Fruit fly (Drosophila melanogaster) whole organism, adult: Measurements from ENCODE around the gene CG13078.

Experiments
- CG11617 ChIP-seq: fragments of 200-800 bp; sonication (Bioruptor generic); optimal IDR thresholded peaks from 2 replicates; lab custom pipeline; 2017; ENCODE audit warnings: mild to moderate bottlenecking, missing biosample characterization, missing genetic modification reagents, missing genetic modification characterization
- CG12768 ChIP-seq: fragments of 200-800 bp; sonication (Bioruptor generic); optimal IDR thresholded peaks from 2 replicates; lab custom pipeline; 2017; ENCODE audit warnings: missing biosample characterization, missing genetic modification characterization, mild to moderate bottlenecking, moderate library complexity, missing genetic modification reagents
- CG14711 ChIP-seq: fragments of 200-800 bp; sonication (Bioruptor generic); optimal IDR thresholded peaks from 2 replicates; lab custom pipeline; 2018; ENCODE audit warnings: missing biosample characterization, mild to moderate bottlenecking, missing genetic modification characterization, moderate library complexity
- CG1620 ChIP-seq: fragments of 200-800 bp; sonication (Bioruptor generic); optimal IDR thresholded peaks from 2 replicates; lab custom pipeline; 2016; ENCODE audit warnings: missing biosample characterization, missing genetic modification characterization
- CG33017 ChIP-seq: fragments of 200-800 bp; sonication (Bioruptor generic); optimal IDR thresholded peaks from 2 replicates; lab custom pipeline; 2018; ENCODE audit warnings: missing biosample characterization, mild to moderate bottlenecking, missing genetic modification characterization, moderate library complexity
- CG5204 ChIP-seq: fragments of 200-800 bp; sonication (Bioruptor generic); optimal IDR thresholded peaks from 2 replicates; lab custom pipeline; 2016; ENCODE audit warnings: missing biosample characterization, missing genetic modification characterization
- CG7045 ChIP-seq: fragments of 200-800 bp; sonication (Bioruptor generic); optimal IDR thresholded peaks from 2 replicates; lab custom pipeline; 2017; ENCODE audit warnings: missing biosample characterization, mild to moderate bottlenecking, missing genetic modification characterization
- CG7101 ChIP-seq: fragments of 200-800 bp; sonication (Bioruptor generic); optimal IDR thresholded peaks from 2 replicates; lab custom pipeline; 2018; ENCODE audit warnings: missing biosample characterization, mild to moderate bottlenecking, missing genetic modification characterization, moderate library complexity
- Clk ChIP-seq: fragments of 200-800 bp; sonication (Bioruptor generic); optimal IDR thresholded peaks from 2 replicates; lab custom pipeline; 2017; ENCODE audit warnings: missing biosample characterization, missing genetic modification characterization
- Crg-1 ChIP-seq: fragments of 200-800 bp; sonication (Bioruptor generic); optimal IDR thresholded peaks from 2 replicates; lab custom pipeline; 2016; ENCODE audit warnings: missing biosample characterization, missing genetic modification characterization
- Hr96 ChIP-seq: fragments of 200-800 bp; sonication (Bioruptor generic); optimal IDR thresholded peaks from 2 replicates; lab custom pipeline; 2016; ENCODE audit warnings: missing biosample characterization, missing genetic modification characterization
- Mnt ChIP-seq: fragments of 200-800 bp; sonication (Bioruptor generic); optimal IDR thresholded peaks from 2 replicates; lab custom pipeline; 2016; ENCODE audit warnings: missing biosample characterization, mild to moderate bottlenecking, missing genetic modification characterization
- bab1 ChIP-seq: fragments of 200-800 bp; sonication (Bioruptor generic); optimal IDR thresholded peaks from 3 replicates; lab custom pipeline; 2019; ENCODE audit warnings: missing biosample characterization, mild to moderate bottlenecking, missing genetic modification characterization, moderate library complexity
- cic ChIP-seq: fragments of 200-800 bp; sonication (Bioruptor generic); optimal IDR thresholded peaks from 2 replicates; lab custom pipeline; 2017; ENCODE audit warnings: missing biosample characterization, mild to moderate bottlenecking, missing genetic modification characterization, moderate library complexity
- cnc ChIP-seq, 2 experiments: fragments of >200 bp; optimal IDR thresholded peaks; 2 replicates each; lab custom pipeline; 2017
- kay ChIP-seq: fragments of 200-800 bp; sonication (Bioruptor generic); peaks from one replicate; lab custom pipeline; 2016; ENCODE audit warnings: missing biosample characterization, missing genetic modification characterization, borderline replicate concordance
- ovo ChIP-seq: fragments of 200-800 bp; sonication (Bioruptor generic); optimal IDR thresholded peaks from 2 replicates; lab custom pipeline; 2016; ENCODE audit warnings: missing biosample characterization, missing genetic modification characterization
- pad ChIP-seq: fragments of 200-800 bp; sonication (Bioruptor generic); optimal IDR thresholded peaks from 3 replicates; lab custom pipeline; 2017; ENCODE audit warnings: missing biosample characterization, missing genetic modification characterization, mild to moderate bottlenecking, moderate library complexity, missing genetic modification reagents
- tj ChIP-seq: fragments of 200-800 bp; sonication (Bioruptor generic); optimal IDR thresholded peaks from 3 replicates; lab custom pipeline; 2017; ENCODE audit warnings: missing biosample characterization, mild to moderate bottlenecking, missing genetic modification characterization, moderate library complexity
- toe ChIP-seq: fragments of 200-800 bp; sonication (Bioruptor generic); optimal IDR thresholded peaks from 2 replicates; lab custom pipeline; 2016; ENCODE audit warnings: missing biosample characterization, missing genetic modification characterization

Gene CG13078

DNA sequence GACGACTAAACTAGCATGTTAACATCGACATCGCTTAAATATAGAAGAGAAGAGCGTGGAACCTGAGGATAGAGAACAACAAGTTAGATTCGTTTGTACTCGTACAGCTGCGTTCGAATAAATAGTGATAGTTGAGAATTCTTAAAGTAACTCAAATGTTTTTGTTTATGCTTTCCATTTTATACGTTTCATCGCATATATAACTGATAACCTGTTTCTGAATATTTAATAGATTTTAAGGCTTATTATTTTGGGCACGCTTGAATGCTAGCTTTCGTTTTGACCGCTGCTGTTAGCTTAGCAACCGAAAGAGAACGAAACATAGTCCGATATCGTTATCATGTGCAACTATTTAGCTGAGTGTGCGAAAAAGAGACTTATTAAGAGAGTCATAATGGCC is 35.4 kb upstream of the CG13078 start:
- peak; percentile 98 for TF ChIP-seq CG5204 (GFP tag; lab: Kevin White, UChicago)
- peak; percentile 99 for TF ChIP-seq kay (GFP tag; lab: Kevin White, UChicago)
- TF ChIP-seq ovo (GFP tag; lab: Kevin White, UChicago), result peak; percentile 60
- peak; percentile 98 for TF ChIP-seq Hr96 (GFP tag; lab: Kevin White, UChicago)
- peak; percentile 92 for TF ChIP-seq Mnt (GFP tag; lab: Kevin White, UChicago)
- TF ChIP-seq CG33017 (tag; lab: Kevin White, UChicago), result peak; percentile 100
- peak; percentile 98 for TF ChIP-seq CG14711
- TF ChIP-seq CG12768 (GFP tag; lab: Kevin White, UChicago), result peak; percentile 99
- peak; percentile 99 for TF ChIP-seq bab1 (GFP tag; lab: Kevin White, UChicago)
- peak; percentile 95 for TF ChIP-seq Crg-1 (GFP tag; lab: Kevin White, UChicago)
- peak; percentile 96 for TF ChIP-seq toe (GFP tag; lab: Kevin White, UChicago)
- TF ChIP-seq cnc (optimal IDR thresholded peaks at IDR 0.05; lab: Kevin White, UChicago), result no peak
- TF ChIP-seq CG7101, result peak; percentile 99
- TF ChIP-seq cic (GFP tag; lab: Kevin White, UChicago), result peak; percentile 97
- peak; percentile 96 for TF ChIP-seq CG1620 (GFP tag; lab: Kevin White, UChicago)
- peak; percentile 99 for TF ChIP-seq CG7045
- peak; percentile 97 for TF ChIP-seq Clk (GFP tag; lab: Kevin White, UChicago)
- TF ChIP-seq CG11617 (GFP tag; lab: Kevin White, UChicago), result peak; percentile 99
- peak; percentile 95 for TF ChIP-seq pad (GFP tag; lab: Kevin White, UChicago)
- TF ChIP-seq tj (GFP tag; lab: Kevin White, UChicago), result peak; percentile 86

DNA sequence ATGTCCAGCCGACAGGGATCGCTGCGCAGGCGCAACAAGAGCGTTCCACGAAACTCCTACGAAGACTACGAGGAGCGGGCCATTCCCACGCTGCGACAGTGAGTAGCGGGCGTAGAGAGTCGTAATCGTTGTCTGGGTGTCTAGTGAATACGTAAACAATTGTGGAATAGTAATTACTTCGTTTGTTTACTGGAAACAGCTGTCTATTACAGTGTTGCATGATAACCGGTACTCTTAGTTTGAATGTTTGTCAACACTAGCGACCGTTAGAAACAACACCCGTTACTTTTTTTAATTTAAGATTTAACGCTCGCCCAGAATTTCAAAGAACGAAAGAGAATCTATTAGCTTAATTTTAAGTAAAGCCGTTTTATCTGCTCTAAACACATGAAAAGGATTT is 33.6 kb upstream of the CG13078 start, which contains the start of gene CG10165:
CG10165 (minus strand) TSS at position 214 of the 400 bp plus-strand sequence.
- TF ChIP-seq tj (GFP tag; lab: Kevin White, UChicago) (no peak), Crg-1 (GFP tag; lab: Kevin White, UChicago) (peak; percentile 44), CG14711 (peak; percentile 16), CG1620 (GFP tag; lab: Kevin White, UChicago) (peak; percentile 6), CG7101 (peak; percentile 26), ovo (GFP tag; lab: Kevin White, UChicago) (peak; percentile 93), cic (GFP tag; lab: Kevin White, UChicago) (peak; percentile 25), CG5204 (GFP tag; lab: Kevin White, UChicago) (no peak), Mnt (GFP tag; lab: Kevin White, UChicago) (peak; percentile 29), CG33017 (tag; lab: Kevin White, UChicago) (no peak), Hr96 (GFP tag; lab: Kevin White, UChicago) (no peak), kay (GFP tag; lab: Kevin White, UChicago) (no peak), cnc (optimal IDR thresholded peaks at IDR 0.05; lab: Kevin White, UChicago) (no peak), toe (GFP tag; lab: Kevin White, UChicago) (no peak), bab1 (GFP tag; lab: Kevin White, UChicago) (peak; percentile 2), CG7045 (no peak), CG11617 (GFP tag; lab: Kevin White, UChicago) (no peak), Clk (GFP tag; lab: Kevin White, UChicago) (no peak), pad (GFP tag; lab: Kevin White, UChicago) (peak; percentile 10), CG12768 (GFP tag; lab: Kevin White, UChicago) (no peak)

DNA sequence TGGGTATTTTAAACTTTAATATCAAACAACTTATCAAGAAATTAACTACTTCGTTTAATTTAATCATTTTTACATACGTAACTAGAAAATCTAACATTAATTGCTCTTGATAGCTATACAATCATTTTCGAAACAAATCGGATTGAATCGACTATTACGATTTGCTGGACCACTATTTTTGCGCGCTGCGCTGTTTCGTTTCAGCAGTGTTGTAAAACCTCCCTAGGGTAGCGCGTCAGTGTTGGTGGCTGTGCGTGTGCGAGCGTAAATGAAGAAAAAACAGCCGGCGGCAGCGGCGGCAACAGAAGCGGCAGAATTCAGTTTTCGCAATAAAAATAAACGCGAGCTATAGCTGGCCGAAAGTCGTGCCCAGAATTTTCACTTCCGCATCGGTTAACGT is 30.5 kb upstream of the CG13078 start, which contains the start of gene CG33116:
CG33116 (plus strand) TSS at position 233 of the 400 bp plus-strand sequence.
- TF ChIP-seq CG7101 (peak; percentile 88), Crg-1 (GFP tag; lab: Kevin White, UChicago) (peak; percentile 89), CG33017 (tag; lab: Kevin White, UChicago) (peak; percentile 88), Clk (GFP tag; lab: Kevin White, UChicago) (peak; percentile 35), ovo (GFP tag; lab: Kevin White, UChicago) (peak; percentile 72), toe (GFP tag; lab: Kevin White, UChicago) (peak; percentile 75), cnc (optimal IDR thresholded peaks at IDR 0.05; lab: Kevin White, UChicago) (no peak), pad (GFP tag; lab: Kevin White, UChicago) (peak; percentile 75), CG11617 (GFP tag; lab: Kevin White, UChicago) (peak; percentile 68), CG7045 (peak; percentile 78), CG14711 (peak; percentile 81), CG5204 (GFP tag; lab: Kevin White, UChicago) (peak; percentile 67), tj (GFP tag; lab: Kevin White, UChicago) (peak; percentile 36), Hr96 (GFP tag; lab: Kevin White, UChicago) (peak; percentile 79), kay (GFP tag; lab: Kevin White, UChicago) (no peak), cic (GFP tag; lab: Kevin White, UChicago) (peak; percentile 30), bab1 (GFP tag; lab: Kevin White, UChicago) (peak; percentile 78), CG12768 (GFP tag; lab: Kevin White, UChicago) (peak; percentile 88), CG1620 (GFP tag; lab: Kevin White, UChicago) (peak; percentile 71), Mnt (GFP tag; lab: Kevin White, UChicago) (peak; percentile 85)

DNA sequence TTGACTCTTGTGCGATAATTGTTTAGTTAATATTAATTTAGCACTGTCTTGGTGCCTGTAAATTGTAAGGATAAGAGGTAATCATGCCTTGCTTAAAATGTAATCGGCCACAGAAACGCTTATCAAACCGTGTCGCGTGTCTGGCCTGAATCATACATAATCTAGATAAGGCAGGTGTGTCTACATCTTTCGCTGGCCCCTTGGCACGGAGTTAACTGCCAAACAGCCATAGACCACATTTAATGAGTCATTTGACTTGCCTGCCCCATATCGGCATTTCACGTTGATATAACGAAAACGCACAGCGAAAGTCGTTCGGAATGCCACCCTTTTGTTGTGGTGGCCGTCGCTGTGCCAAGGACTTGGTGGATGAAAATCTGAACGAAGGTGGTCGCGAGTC is 28.5 kb upstream of the CG13078 start, which contains the start of gene CG31697:
CG31697 (plus strand) TSS at position 215 of the 400 bp plus-strand sequence.
- TF ChIP-seq CG7045, result no peak
- TF ChIP-seq CG11617 (GFP tag; lab: Kevin White, UChicago), result no peak
- no peak for TF ChIP-seq Crg-1 (GFP tag; lab: Kevin White, UChicago)
- no peak for TF ChIP-seq CG7101
- TF ChIP-seq CG14711, result no peak
- TF ChIP-seq tj (GFP tag; lab: Kevin White, UChicago), result no peak
- TF ChIP-seq Clk (GFP tag; lab: Kevin White, UChicago), result no peak
- no peak for TF ChIP-seq CG1620 (GFP tag; lab: Kevin White, UChicago)
- TF ChIP-seq bab1 (GFP tag; lab: Kevin White, UChicago), result no peak
- TF ChIP-seq CG12768 (GFP tag; lab: Kevin White, UChicago), result no peak
- TF ChIP-seq ovo (GFP tag; lab: Kevin White, UChicago), result no peak
- no peak for TF ChIP-seq Hr96 (GFP tag; lab: Kevin White, UChicago)
- no peak for TF ChIP-seq kay (GFP tag; lab: Kevin White, UChicago)
- no peak for TF ChIP-seq cnc (optimal IDR thresholded peaks at IDR 0.05; lab: Kevin White, UChicago)
- TF ChIP-seq Mnt (GFP tag; lab: Kevin White, UChicago), result no peak
- no peak for TF ChIP-seq toe (GFP tag; lab: Kevin White, UChicago)
